Worm (Caenorhabditis elegans) whole organism, late embryonic: ENCODE results near the gene fbxa-189.

Experiments used
- C38D4.7 ChIP-seq: fragments of 200-800 bp; sonication (Bioruptor generic); optimal IDR thresholded peaks from 2 replicates; lab custom pipeline; 2018; ENCODE audit warnings: mild to moderate bottlenecking, missing genetic modification characterization, moderate library complexity, missing compliant biosample characterization
- F13H6.1 ChIP-seq: sonication (generic microtip); optimal IDR thresholded peaks from 2 replicates; lab custom pipeline; 2016; ENCODE audit warnings: missing genetic modification characterization, missing compliant biosample characterization
- K09A11.1 ChIP-seq: sonication (generic microtip); optimal IDR thresholded peaks from 2 replicates; lab custom pipeline; 2017; ENCODE audit warnings: antibody characterized with exemption, mild to moderate bottlenecking, missing genetic modification characterization, missing compliant biosample characterization; ENCODE audit not compliant: insufficient read depth
- T23F11.4 ChIP-seq: fragments of 200-800 bp; sonication (Bioruptor generic); optimal IDR thresholded peaks from 2 replicates; lab custom pipeline; 2018; ENCODE audit warnings: mild to moderate bottlenecking, missing genetic modification characterization, missing compliant biosample characterization
- Y22D7AL.16 ChIP-seq: sonication (generic microtip); optimal IDR thresholded peaks from 2 replicates; lab custom pipeline; 2016; ENCODE audit warnings: missing genetic modification characterization, missing compliant biosample characterization
- ceh-19 ChIP-seq: fragments of 200-800 bp; sonication (Bioruptor generic); optimal IDR thresholded peaks from 2 replicates; lab custom pipeline; 2018; ENCODE audit warnings: mild to moderate bottlenecking, missing genetic modification characterization, missing compliant biosample characterization
- ceh-2 ChIP-seq: sonication (generic microtip); optimal IDR thresholded peaks from 2 replicates; lab custom pipeline; 2016; ENCODE audit warnings: missing genotype, missing genetic modification characterization, missing compliant biosample characterization
- ceh-22 ChIP-seq: sonication (generic microtip); optimal IDR thresholded peaks from 2 replicates; lab custom pipeline; 2017; ENCODE audit warnings: missing biosample characterization, missing genetic modification characterization
- ceh-30 ChIP-seq: fragments of 150-350 bp; optimal IDR thresholded peaks from 2 replicates; lab custom pipeline; 2014; ENCODE audit warnings: missing biosample characterization, missing genetic modification characterization
- ceh-31 ChIP-seq: sonication (generic microtip); optimal IDR thresholded peaks from 2 replicates; lab custom pipeline; 2016; ENCODE audit warnings: missing genetic modification characterization, missing compliant biosample characterization
- ceh-34 ChIP-seq: sonication (generic microtip); optimal IDR thresholded peaks from 2 replicates; lab custom pipeline; 2016; ENCODE audit warnings: mild to moderate bottlenecking, missing genetic modification characterization, missing compliant biosample characterization
- ceh-9 ChIP-seq: sonication (generic microtip); optimal IDR thresholded peaks from 2 replicates; lab custom pipeline; 2016; ENCODE audit warnings: mild to moderate bottlenecking, missing genetic modification characterization, inconsistent platforms, missing compliant biosample characterization
- dmd-4 ChIP-seq: sonication (generic microtip); optimal IDR thresholded peaks from 2 replicates; lab custom pipeline; 2016; ENCODE audit warnings: borderline replicate concordance, missing genetic modification characterization, missing compliant biosample characterization
- elt-2 ChIP-seq: sonication (generic microtip); optimal IDR thresholded peaks from 2 replicates; lab custom pipeline; 2016; ENCODE audit warnings: missing genetic modification reagents, missing genetic modification characterization, missing compliant biosample characterization
- elt-4 ChIP-seq: sonication (generic microtip); optimal IDR thresholded peaks from 2 replicates; lab custom pipeline; 2016; ENCODE audit warnings: missing genetic modification characterization, missing compliant biosample characterization
- fkh-6 ChIP-seq: sonication (generic microtip); optimal IDR thresholded peaks from 2 replicates; lab custom pipeline; 2016; ENCODE audit warnings: missing genetic modification characterization, missing compliant biosample characterization
- gmeb-2 ChIP-seq: sonication (generic microtip); optimal IDR thresholded peaks from 2 replicates; lab custom pipeline; 2016; ENCODE audit warnings: missing genetic modification characterization, inconsistent platforms, missing compliant biosample characterization
- hlh-8 ChIP-seq: sonication (generic microtip); optimal IDR thresholded peaks from 2 replicates; lab custom pipeline; 2016; ENCODE audit warnings: missing genotype, missing genetic modification characterization, missing compliant biosample characterization
- lim-6 ChIP-seq: sonication (generic microtip); optimal IDR thresholded peaks from 2 replicates; lab custom pipeline; 2016; ENCODE audit warnings: missing genetic modification characterization, missing compliant biosample characterization
- lin-11 ChIP-seq: fragments of 200-800 bp; sonication (Bioruptor generic); optimal IDR thresholded peaks from 2 replicates; lab custom pipeline; 2018; ENCODE audit warnings: mild to moderate bottlenecking, missing genetic modification characterization, missing compliant biosample characterization
- madf-2 ChIP-seq: sonication (generic microtip); optimal IDR thresholded peaks from 2 replicates; lab custom pipeline; 2017; ENCODE audit warnings: missing genetic modification characterization, missing compliant biosample characterization
- mec-3 ChIP-seq: sonication (generic microtip); optimal IDR thresholded peaks from 2 replicates; lab custom pipeline; 2016; ENCODE audit warnings: borderline replicate concordance, missing genetic modification characterization, missing compliant biosample characterization
- nfya-1 ChIP-seq: sonication (generic microtip); optimal IDR thresholded peaks from 2 replicates; lab custom pipeline; 2017; ENCODE audit warnings: missing genetic modification characterization, mild to moderate bottlenecking, missing compliant biosample characterization, antibody characterized with exemption, moderate library complexity
- nhr-232 ChIP-seq: sonication (generic microtip); optimal IDR thresholded peaks from 2 replicates; lab custom pipeline; 2016; ENCODE audit warnings: missing genetic modification characterization, missing compliant biosample characterization
- npax-4 ChIP-seq: sonication (generic microtip); optimal IDR thresholded peaks from 2 replicates; lab custom pipeline; 2016; ENCODE audit warnings: missing genetic modification characterization, missing compliant biosample characterization
- odd-2 ChIP-seq: sonication (generic microtip); optimal IDR thresholded peaks from 2 replicates; lab custom pipeline; 2017; ENCODE audit warnings: antibody characterized with exemption, mild to moderate bottlenecking, missing genetic modification characterization, missing compliant biosample characterization
- pat-9 ChIP-seq: fragments of 200-800 bp; sonication (Bioruptor generic); optimal IDR thresholded peaks from 2 replicates; lab custom pipeline; 2018; ENCODE audit warnings: mild to moderate bottlenecking, missing genetic modification characterization, moderate library complexity, missing compliant biosample characterization
- pax-1 ChIP-seq: fragments of 150-350 bp; optimal IDR thresholded peaks from 2 replicates; lab custom pipeline; 2014; ENCODE audit warnings: missing biosample characterization, missing genetic modification characterization
- pha-2 ChIP-seq: sonication (generic microtip); optimal IDR thresholded peaks from 2 replicates; lab custom pipeline; 2017; ENCODE audit warnings: mild to moderate bottlenecking, missing genetic modification characterization, missing compliant biosample characterization
- pha-4 ChIP-seq: fragments of 150-350 bp; optimal IDR thresholded peaks from 2 replicates; lab custom pipeline; 2018; ENCODE audit warnings: missing biosample characterization, missing genetic modification reagents, missing genetic modification characterization
- pros-1 ChIP-seq: fragments of 150-350 bp; optimal IDR thresholded peaks from 2 replicates; lab custom pipeline; 2014; ENCODE audit warnings: missing biosample characterization, missing genetic modification reagents, missing genetic modification characterization
- ref-2 ChIP-seq: sonication (generic microtip); optimal IDR thresholded peaks from 2 replicates; lab custom pipeline; 2016; ENCODE audit warnings: missing genetic modification characterization, missing compliant biosample characterization
- rnt-1 ChIP-seq: sonication (generic microtip); optimal IDR thresholded peaks from 2 replicates; lab custom pipeline; 2016; ENCODE audit warnings: missing genetic modification characterization, missing compliant biosample characterization
- sdc-2 ChIP-seq: sonication (generic microtip); optimal IDR thresholded peaks from 2 replicates; lab custom pipeline; 2016; ENCODE audit warnings: missing genotype, missing genetic modification characterization, missing compliant biosample characterization
- syd-9 ChIP-seq: sonication (generic microtip); optimal IDR thresholded peaks from 2 replicates; lab custom pipeline; 2016; ENCODE audit warnings: mild to moderate bottlenecking, missing genetic modification characterization, moderate library complexity, missing compliant biosample characterization
- ttx-3 ChIP-seq: sonication (generic microtip); optimal IDR thresholded peaks from 2 replicates; lab custom pipeline; 2016; ENCODE audit warnings: missing genetic modification reagents, missing genetic modification characterization, missing compliant biosample characterization
- unc-3 ChIP-seq, 2 experiments: fragments of 200-800 bp in 1 of 2; sonication (Bioruptor generic) in 1 of 2; sonication (generic microtip) in 1 of 2; conservative IDR thresholded peaks in 1 of 2; optimal IDR thresholded peaks in 1 of 2; 2 replicates each; pipeline versions ENCODE4 v1.3.6 to Lab custom; 2016 to 2022; ENCODE audit warnings: missing compliant biosample characterization in 2 of 2, missing genetic modification characterization in 2 of 2, missing genetic modification reagents in 1 of 2
- unc-42 ChIP-seq: sonication (generic microtip); optimal IDR thresholded peaks from 2 replicates; lab custom pipeline; 2016; ENCODE audit warnings: missing genotype, missing genetic modification characterization, missing compliant biosample characterization
- unc-55 ChIP-seq: sonication (generic microtip); optimal IDR thresholded peaks from 2 replicates; lab custom pipeline; 2017; ENCODE audit warnings: missing biosample characterization, missing genetic modification reagents, missing genetic modification characterization
- unc-86 ChIP-seq: sonication (generic microtip); optimal IDR thresholded peaks from 2 replicates; lab custom pipeline; 2016; ENCODE audit warnings: missing genetic modification characterization, missing compliant biosample characterization
- zip-5 ChIP-seq: sonication (generic microtip); optimal IDR thresholded peaks from 2 replicates; lab custom pipeline; 2016; ENCODE audit warnings: missing genetic modification characterization, missing compliant biosample characterization
- ztf-16 ChIP-seq: sonication (generic microtip); optimal IDR thresholded peaks from 2 replicates; lab custom pipeline; 2017; ENCODE audit warnings: missing genetic modification characterization, missing compliant biosample characterization

The fbxa-189 gene

ce11 chrV:17344876-17345275, at the start of gene fbxa-189, which contains the start of gene fbxa-188:
TSS of gene fbxa-189 (plus strand) at chrV:17345214.
TSS of gene fbxa-188 (minus strand) at chrV:17344926.
- TF ChIP-seq lim-6 (tag; lab: Kevin White, UChicago) = no peak
- TF ChIP-seq ztf-16 = no peak
- no peak for TF ChIP-seq unc-3 (GFP tag; conservative IDR thresholded peaks at IDR 0.05; lab: Robert Waterston, UW)
- no peak for TF ChIP-seq unc-3 (tag; optimal IDR thresholded peaks at IDR 0.05; lab: Kevin White, UChicago)
- TF ChIP-seq mec-3 (tag; lab: Kevin White, UChicago) = no peak
- no peak for TF ChIP-seq ref-2 (tag; lab: Kevin White, UChicago)
- TF ChIP-seq pat-9 = no peak
- no peak for TF ChIP-seq F13H6.1
- TF ChIP-seq pha-2 (tag; lab: Kevin White, UChicago) = no peak
- TF ChIP-seq unc-42 = no peak
- no peak for TF ChIP-seq gmeb-2
- no peak for TF ChIP-seq sdc-2 (tag; lab: Kevin White, UChicago)
- no peak for TF ChIP-seq ceh-9
- TF ChIP-seq dmd-4 (tag; lab: Kevin White, UChicago) = no peak
- TF ChIP-seq pha-4 (tag; lab: Kevin White, UChicago) = no peak

- TF ChIP-seq pros-1 (no peak), odd-2 (tag; lab: Kevin White, UChicago) (no peak), zip-5 (tag; lab: Kevin White, UChicago) (no peak), unc-86 (tag; lab: Kevin White, UChicago) (no peak), pax-1 (tag; lab: Kevin White, UChicago) (no peak), gmeb-2 (no peak), Y22D7AL.16 (tag; lab: Kevin White, UChicago) (no peak), pha-4 (tag; lab: Kevin White, UChicago) (no peak), elt-4 (no peak), fkh-6 (tag; lab: Kevin White, UChicago) (no peak), C38D4.7 (no peak), ceh-30 (tag; lab: Kevin White, UChicago) (no peak), mec-3 (tag; lab: Kevin White, UChicago) (no peak), lin-11 (tag; lab: Kevin White, UChicago) (no peak), ttx-3 (no peak)
Measured at ce11 chrV:17296443-17296842, 48.6 kb upstream of the fbxa-189 start.

- no peak for TF ChIP-seq ceh-19
- TF ChIP-seq T23F11.4 (GFP tag; lab: Kevin White, UChicago) = no peak
- no peak for TF ChIP-seq zip-5 (tag; lab: Kevin White, UChicago)
- no peak for TF ChIP-seq hlh-8 (tag; lab: Kevin White, UChicago)
- TF ChIP-seq mec-3 (tag; lab: Kevin White, UChicago) = no peak
- TF ChIP-seq ttx-3 = no peak
- TF ChIP-seq syd-9 = no peak
- no peak for TF ChIP-seq pat-9
- TF ChIP-seq elt-2 (tag; lab: Kevin White, UChicago) = no peak
- no peak for TF ChIP-seq ceh-31
- no peak for TF ChIP-seq lim-6 (tag; lab: Kevin White, UChicago)
- TF ChIP-seq pha-4 (tag; lab: Kevin White, UChicago) = no peak
- TF ChIP-seq ceh-30 (tag; lab: Kevin White, UChicago) = no peak
- TF ChIP-seq unc-42 = no peak
- no peak for TF ChIP-seq ztf-16
- TF ChIP-seq dmd-4 (tag; lab: Kevin White, UChicago) = no peak
- TF ChIP-seq ceh-22 (tag; lab: Kevin White, UChicago) = no peak
- TF ChIP-seq ceh-9 = no peak
- TF ChIP-seq fkh-6 (tag; lab: Kevin White, UChicago) = no peak
Measured at ce11 chrV:17298657-17299056, 46.4 kb upstream of the fbxa-189 start.

- TF ChIP-seq ceh-30 (tag; lab: Kevin White, UChicago) = no peak
- TF ChIP-seq Y22D7AL.16 (tag; lab: Kevin White, UChicago) = no peak
- no peak for TF ChIP-seq pros-1
- TF ChIP-seq ceh-2 = no peak
- TF ChIP-seq ttx-3 = no peak
- TF ChIP-seq rnt-1 (tag; lab: Kevin White, UChicago) = no peak
- no peak for TF ChIP-seq madf-2 (tag; lab: Kevin White, UChicago)
- no peak for TF ChIP-seq npax-4 (tag; lab: Kevin White, UChicago)
- TF ChIP-seq T23F11.4 (GFP tag; lab: Kevin White, UChicago) = no peak
- no peak for TF ChIP-seq unc-3 (GFP tag; conservative IDR thresholded peaks at IDR 0.05; lab: Robert Waterston, UW)
- no peak for TF ChIP-seq unc-3 (tag; optimal IDR thresholded peaks at IDR 0.05; lab: Kevin White, UChicago)
- TF ChIP-seq sdc-2 (tag; lab: Kevin White, UChicago) = no peak
- no peak for TF ChIP-seq ceh-34 (tag; lab: Kevin White, UChicago)
- TF ChIP-seq nhr-232 = no peak
- no peak for TF ChIP-seq unc-55 (GFP tag; lab: Kevin White, UChicago)
- no peak for TF ChIP-seq nfya-1 (tag; lab: Kevin White, UChicago)
- TF ChIP-seq gmeb-2 = no peak
- no peak for TF ChIP-seq pat-9
- TF ChIP-seq K09A11.1 (tag; lab: Kevin White, UChicago) = no peak
- TF ChIP-seq, all 69 proteins: peak for 0
Measured at ce11 chrV:17301375-17301774, 43.6 kb upstream of the fbxa-189 start, which contains the start of gene K10G4.5. TSS of gene K10G4.5 (minus strand) at chrV:17301475.
